Fruit fly (Drosophila melanogaster) whole organism, pupa: ENCODE results near the gene mthl5.

Experiments
- CG10348 ChIP-seq: fragments of 200-800 bp; sonication (Bioruptor generic); IDR thresholded peaks from 2 replicates; pipeline ENCODE4 v1.3.6; 2022; ENCODE audit warnings: missing biosample characterization, missing genetic modification characterization
- CG12605 ChIP-seq: fragments of 200-800 bp; sonication (Bioruptor generic); IDR thresholded peaks from 2 replicates; pipeline ENCODE4 v1.3.6; 2022; ENCODE audit warnings: missing biosample characterization, missing genetic modification characterization
- CG13204 ChIP-seq: fragments of 200-800 bp; sonication (Bioruptor generic); optimal IDR thresholded peaks from 2 replicates; lab custom pipeline; 2018; ENCODE audit warnings: missing biosample characterization, mild to moderate bottlenecking, missing genetic modification characterization, moderate library complexity
- CG14655 ChIP-seq: fragments of 200-800 bp; sonication (Bioruptor generic); optimal IDR thresholded peaks from 3 replicates; lab custom pipeline; 2017; ENCODE audit warnings: mild to moderate bottlenecking, missing biosample characterization, missing genetic modification reagents, missing genetic modification characterization
- CG15710 ChIP-seq: fragments of 200-800 bp; sonication (Bioruptor generic); optimal IDR thresholded peaks from 2 replicates; lab custom pipeline; 2018; ENCODE audit warnings: missing biosample characterization, mild to moderate bottlenecking, missing genetic modification characterization, moderate library complexity
- CG17806 ChIP-seq: fragments of 200-800 bp; sonication (Bioruptor generic); optimal IDR thresholded peaks from 2 replicates; lab custom pipeline; 2018; ENCODE audit warnings: missing biosample characterization, mild to moderate bottlenecking, missing genetic modification characterization, moderate library complexity
- CG32121 ChIP-seq: fragments of 200-800 bp; sonication (Bioruptor generic); IDR thresholded peaks from 2 replicates; pipeline ENCODE4 v1.3.6; 2022; ENCODE audit warnings: missing biosample characterization, missing genetic modification characterization
- CG34367 ChIP-seq: fragments of 200-800 bp; sonication (Bioruptor generic); optimal IDR thresholded peaks from 2 replicates; lab custom pipeline; 2018; ENCODE audit warnings: missing biosample characterization, mild to moderate bottlenecking, missing genetic modification characterization
- CG4496 ChIP-seq: fragments of 200-800 bp; sonication (Bioruptor generic); IDR thresholded peaks from 3 replicates; pipeline ENCODE4 v1.3.6; 2022; ENCODE audit warnings: missing biosample characterization, missing genetic modification characterization
- CG8159 ChIP-seq: fragments of 200-800 bp; sonication (Bioruptor generic); optimal IDR thresholded peaks from 3 replicates; lab custom pipeline; 2018; ENCODE audit warnings: missing biosample characterization, mild to moderate bottlenecking, missing genetic modification characterization, moderate library complexity
- CG8301 ChIP-seq: fragments of 200-800 bp; sonication (Bioruptor generic); optimal IDR thresholded peaks from 2 replicates; lab custom pipeline; 2018; ENCODE audit warnings: missing biosample characterization, mild to moderate bottlenecking, missing genetic modification characterization
- CG9948 ChIP-seq: fragments of 200-800 bp; sonication (Bioruptor generic); optimal IDR thresholded peaks from 2 replicates; lab custom pipeline; 2018; ENCODE audit warnings: missing biosample characterization, mild to moderate bottlenecking, missing genetic modification characterization, moderate library complexity
- D1 ChIP-seq: fragments of 200-800 bp; sonication (Bioruptor generic); optimal IDR thresholded peaks from 2 replicates; lab custom pipeline; 2018; ENCODE audit warnings: missing biosample characterization, mild to moderate bottlenecking, missing genetic modification characterization, moderate library complexity
- EcR ChIP-seq: fragments of 200-800 bp; sonication (Bioruptor generic); optimal IDR thresholded peaks from 3 replicates; lab custom pipeline; 2019; ENCODE audit warnings: missing biosample characterization, missing genetic modification characterization, mild to moderate bottlenecking, moderate library complexity, missing genetic modification reagents
- Ets98B ChIP-seq: fragments of 200-800 bp; sonication (Bioruptor generic); IDR thresholded peaks from 2 replicates; pipeline ENCODE4 v1.3.6; 2022; ENCODE audit warnings: missing biosample characterization, missing genetic modification characterization
- Pif1A ChIP-seq: fragments of 200-800 bp; sonication (Bioruptor generic); optimal IDR thresholded peaks from 3 replicates; lab custom pipeline; 2016; ENCODE audit warnings: missing biosample characterization, missing genetic modification characterization
- Pif1B ChIP-seq: fragments of 200-800 bp; sonication (Bioruptor generic); optimal IDR thresholded peaks from 3 replicates; lab custom pipeline; 2016; ENCODE audit warnings: missing biosample characterization, missing genetic modification characterization
- Snoo ChIP-seq: fragments of 200-800 bp; sonication (Bioruptor generic); optimal IDR thresholded peaks from 3 replicates; lab custom pipeline; 2017; ENCODE audit warnings: missing biosample characterization, mild to moderate bottlenecking, missing genetic modification characterization, inconsistent platforms
- fd96Ca ChIP-seq: fragments of 200-800 bp; sonication (Bioruptor generic); IDR thresholded peaks from 3 replicates; pipeline ENCODE4 v1.3.6; 2022; ENCODE audit warnings: missing biosample characterization, missing genetic modification characterization
- gl ChIP-seq: fragments of 200-800 bp; sonication (Bioruptor generic); optimal IDR thresholded peaks from 2 replicates; lab custom pipeline; 2018; ENCODE audit warnings: missing biosample characterization, mild to moderate bottlenecking, missing genetic modification characterization
- rn ChIP-seq: fragments of 200-800 bp; sonication (Bioruptor generic); IDR thresholded peaks from 2 replicates; pipeline ENCODE4 v1.3.6; 2022; ENCODE audit warnings: missing biosample characterization, missing genetic modification characterization

mthl5 gene

dm6 chr3R:11869169-11869568 is 17.8 kb downstream of the mthl5 start, which contains the start of gene CG6959:
CG6959 (minus strand) TSS chr3R:11869460.
- TF ChIP-seq fd96Ca (GFP tag; lab: Robert Waterston, UW), result peak; percentile 72; the same call in 2 of the 3 replicates
- TF ChIP-seq CG8159 (tag; lab: Kevin White, UChicago), result no peak
- TF ChIP-seq CG32121, result peak; percentile 68; the same call in 1 of the 2 replicates
- TF ChIP-seq CG4496 (GFP tag; lab: Robert Waterston, UW), result peak; percentile 60; the same call in 2 of the 3 replicates
- TF ChIP-seq Snoo, result no peak
- TF ChIP-seq CG15710, result peak; percentile 3
- peak; percentile 12 for TF ChIP-seq CG34367
- TF ChIP-seq CG12605 (GFP tag; lab: Robert Waterston, UW), result peak; percentile 58
- TF ChIP-seq EcR (GFP tag; lab: Kevin White, UChicago), result peak; percentile 27
- no peak for TF ChIP-seq Pif1B (GFP tag; lab: Kevin White, UChicago)
- peak; percentile 53 for TF ChIP-seq Ets98B
- TF ChIP-seq gl (tag; lab: Kevin White, UChicago), result no peak
- TF ChIP-seq CG13204 (GFP tag; lab: Kevin White, UChicago), result peak; percentile 74
- no peak for TF ChIP-seq CG14655

- TF ChIP-seq CG14655 (no peak), CG13204 (GFP tag; lab: Kevin White, UChicago) (no peak)
These were observed 18.4 kb downstream of the mthl5 start for dm6 chr3R:11868562-11868961.

- TF ChIP-seq CG12605 (GFP tag; lab: Robert Waterston, UW), result peak; percentile 37; the same call in 1 of the 2 replicates
- TF ChIP-seq CG32121, result 0 out of 2 replicates have a peak, but pooled peaks have one; percentile 12
- no peak; the same call in 1 of the 2 replicates for TF ChIP-seq Ets98B
- TF ChIP-seq CG8301 (tag; lab: Kevin White, UChicago), result no peak
- TF ChIP-seq rn (GFP tag; lab: Robert Waterston, UW), result no peak
- no peak for TF ChIP-seq Pif1B (GFP tag; lab: Kevin White, UChicago)
- no peak for TF ChIP-seq D1 (tag; lab: Kevin White, UChicago)
- peak; percentile 45 for TF ChIP-seq CG15710
- TF ChIP-seq CG4496 (GFP tag; lab: Robert Waterston, UW), result peak; percentile 27; the same call in 1 of the 3 replicates
- TF ChIP-seq CG17806 (tag; lab: Kevin White, UChicago), result no peak
- peak; percentile 18 for TF ChIP-seq CG34367
- TF ChIP-seq CG10348 (GFP tag; lab: Robert Waterston, UW), result no peak
- no peak for TF ChIP-seq CG9948 (tag; lab: Kevin White, UChicago)
- peak; percentile 23 for TF ChIP-seq gl (tag; lab: Kevin White, UChicago)
- TF ChIP-seq CG13204 (GFP tag; lab: Kevin White, UChicago), result peak; percentile 74
- TF ChIP-seq CG14655, result peak; percentile 30
- peak; percentile 42 for TF ChIP-seq Pif1A (GFP tag; lab: Kevin White, UChicago)
- peak; percentile 50 for TF ChIP-seq EcR (GFP tag; lab: Kevin White, UChicago)
- peak; percentile 34 for TF ChIP-seq Snoo
- 0 out of 3 replicates have a peak, but pooled peaks have one; percentile 31 for TF ChIP-seq fd96Ca (GFP tag; lab: Robert Waterston, UW)
- peak; percentile 36 for TF ChIP-seq CG8159 (tag; lab: Kevin White, UChicago)
- TF ChIP-seq, all 21 proteins: peak for 13
These were observed 21.8 kb downstream of the mthl5 start for dm6 chr3R:11865132-11865531.

- TF ChIP-seq CG32121, result no peak
- no peak for TF ChIP-seq CG10348 (GFP tag; lab: Robert Waterston, UW)
- TF ChIP-seq Ets98B, result no peak
- no peak for TF ChIP-seq rn (GFP tag; lab: Robert Waterston, UW)
- TF ChIP-seq EcR (GFP tag; lab: Kevin White, UChicago), result peak; percentile 65
- TF ChIP-seq Snoo, result peak; percentile 27
- TF ChIP-seq CG15710, result peak; percentile 33
- peak; percentile 32 for TF ChIP-seq CG14655
- 0 out of 3 replicates have a peak, but pooled peaks have one; percentile 35 for TF ChIP-seq CG4496 (GFP tag; lab: Robert Waterston, UW)
- TF ChIP-seq Pif1A (GFP tag; lab: Kevin White, UChicago), result no peak
- peak; percentile 30 for TF ChIP-seq CG13204 (GFP tag; lab: Kevin White, UChicago)
- TF ChIP-seq gl (tag; lab: Kevin White, UChicago), result peak; percentile 38
- peak; percentile 23; the same call in 1 of the 2 replicates for TF ChIP-seq CG12605 (GFP tag; lab: Robert Waterston, UW)
- peak; percentile 15 for TF ChIP-seq CG17806 (tag; lab: Kevin White, UChicago)
- no peak for TF ChIP-seq CG8301 (tag; lab: Kevin White, UChicago)
- TF ChIP-seq D1 (tag; lab: Kevin White, UChicago), result no peak
- TF ChIP-seq fd96Ca (GFP tag; lab: Robert Waterston, UW), result peak; percentile 28; the same call in 1 of the 3 replicates
- no peak for TF ChIP-seq CG34367
- no peak for TF ChIP-seq Pif1B (GFP tag; lab: Kevin White, UChicago)
- peak; percentile 48 for TF ChIP-seq CG8159 (tag; lab: Kevin White, UChicago)
- peak; percentile 36 for TF ChIP-seq CG9948 (tag; lab: Kevin White, UChicago)
These were observed 27.3 kb downstream of the mthl5 start for dm6 chr3R:11859534-11860254.

dm6 chr3R:11859103-11859502 is 27.9 kb downstream of the mthl5 start:
- TF ChIP-seq CG8159 (tag; lab: Kevin White, UChicago) (no peak), rn (GFP tag; lab: Robert Waterston, UW) (no peak), CG14655 (no peak), CG8301 (tag; lab: Kevin White, UChicago) (no peak), CG12605 (GFP tag; lab: Robert Waterston, UW) (peak; percentile 38; the same call in 1 of the 2 replicates), CG15710 (peak; percentile 27), CG13204 (GFP tag; lab: Kevin White, UChicago) (peak; percentile 84), D1 (tag; lab: Kevin White, UChicago) (peak; percentile 6), Ets98B (peak; percentile 29; the same call in 1 of the 2 replicates), Pif1B (GFP tag; lab: Kevin White, UChicago) (no peak), CG10348 (GFP tag; lab: Robert Waterston, UW) (no peak), CG17806 (tag; lab: Kevin White, UChicago) (no peak), CG34367 (peak; percentile 33), CG4496 (GFP tag; lab: Robert Waterston, UW) (no peak), Pif1A (GFP tag; lab: Kevin White, UChicago) (peak; percentile 5), gl (tag; lab: Kevin White, UChicago) (peak; percentile 86), fd96Ca (GFP tag; lab: Robert Waterston, UW) (peak; percentile 40; the same call in 1 of the 3 replicates), Snoo (no peak), EcR (GFP tag; lab: Kevin White, UChicago) (peak; percentile 69), CG32121 (0 out of 2 replicates have a peak, but pooled peaks have one; percentile 16), CG9948 (tag; lab: Kevin White, UChicago) (no peak)
